Worm (Caenorhabditis elegans) whole organism, L1 larva: Measurements from ENCODE around the gene xbx-5.
A peak's percentile ranks its signal among the peaks of the same experiment; 100 is the strongest.

ENCODE experiments used
- efl-1 ChIP-seq, 4 experiments: fragments of 150-350 bp; optimal IDR thresholded peaks in 3 of 4; peaks in 1 of 4; 1 replicate in 1 of 4; 2 replicates in 3 of 4; lab custom pipeline; 2014; ENCODE audit warnings: missing biosample characterization in 2 of 4, missing genetic modification characterization in 2 of 4, missing genetic modification reagents in 2 of 4
- egl-27 ChIP-seq, 2 experiments: fragments of 150-350 bp in 1 of 2; sonication (generic microtip); optimal IDR thresholded peaks; 3 replicates each; lab custom pipeline; 2017 to 2018; ENCODE audit warnings: missing biosample characterization in 2 of 2, missing genetic modification characterization in 2 of 2, missing genetic modification reagents in 2 of 2
- fos-1 ChIP-seq: fragments of 150-350 bp; optimal IDR thresholded peaks from 2 replicates; lab custom pipeline; 2014; ENCODE audit warnings: missing biosample characterization, missing genetic modification characterization
- lsy-2 ChIP-seq, 2 experiments: fragments of 150-350 bp; optimal IDR thresholded peaks; 2 replicates each; lab custom pipeline; 2014; ENCODE audit warnings: missing biosample characterization in 2 of 2, missing genetic modification characterization in 2 of 2
- nhr-11 ChIP-seq: fragments of 150-350 bp; optimal IDR thresholded peaks from 2 replicates; lab custom pipeline; 2014; ENCODE audit warnings: missing biosample characterization, missing genetic modification characterization
- nhr-12 ChIP-seq: sonication (generic microtip); optimal IDR thresholded peaks from 2 replicates; lab custom pipeline; 2017; ENCODE audit warnings: missing biosample characterization, missing genetic modification characterization
- nhr-28 ChIP-seq: fragments of 150-350 bp; optimal IDR thresholded peaks from 2 replicates; lab custom pipeline; 2014; ENCODE audit warnings: missing biosample characterization, missing genetic modification characterization
- skn-1 ChIP-seq: fragments of 150-350 bp; optimal IDR thresholded peaks from 2 replicates; lab custom pipeline; 2014; ENCODE audit warnings: missing biosample characterization, missing genetic modification characterization
- snpc-4 ChIP-seq: fragments of 150-350 bp; optimal IDR thresholded peaks from 2 replicates; lab custom pipeline; 2014; ENCODE audit warnings: missing biosample characterization, missing genetic modification characterization
- tlp-1 ChIP-seq: fragments of 150-350 bp; optimal IDR thresholded peaks from 2 replicates; lab custom pipeline; 2014; ENCODE audit warnings: missing biosample characterization, missing genetic modification characterization
- unc-130 ChIP-seq: fragments of 150-350 bp; optimal IDR thresholded peaks from 2 replicates; lab custom pipeline; 2017; ENCODE audit warnings: missing biosample characterization, missing genetic modification characterization, inconsistent platforms
- zag-1 ChIP-seq: fragments of 150-350 bp; optimal IDR thresholded peaks from 2 replicates; lab custom pipeline; 2014; ENCODE audit warnings: missing biosample characterization, missing genetic modification characterization
- ztf-4 ChIP-seq: fragments of 150-350 bp; optimal IDR thresholded peaks from 2 replicates; lab custom pipeline; 2014; ENCODE audit warnings: missing biosample characterization, missing genetic modification characterization

DNA sequence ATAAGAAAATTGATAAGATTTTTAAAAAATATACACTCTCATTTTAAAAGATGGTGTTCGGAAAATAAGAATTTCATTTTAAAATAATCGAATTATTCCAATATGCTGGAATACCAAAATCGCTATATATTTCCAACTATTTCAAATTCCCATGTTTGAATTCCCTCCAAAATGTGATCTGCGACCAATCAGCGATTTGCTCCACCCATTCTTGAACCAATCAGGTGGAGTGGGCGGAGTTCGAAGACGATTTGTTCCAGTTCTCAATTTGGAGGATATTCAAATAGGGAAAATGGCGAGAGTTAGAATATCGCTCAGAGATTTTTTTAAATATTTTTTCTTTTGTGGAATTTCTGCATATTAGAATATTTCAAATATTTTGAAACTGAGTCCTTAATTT is 13.4 kb downstream of the xbx-5 start:
- TF ChIP-seq efl-1 (optimal IDR thresholded peaks at IDR 0.05; lab: Kevin White, UChicago) = peak in 1 of 2 experiments; percentile 34
- peak; percentile 71 to 83 for TF ChIP-seq efl-1 (GFP tag; optimal IDR thresholded peaks at IDR 0.05 in 1 of 2; lab: Kevin White, UChicago)
- no peak for TF ChIP-seq fos-1 (tag; lab: Kevin White, UChicago)
- no peak for TF ChIP-seq ztf-4 (tag; lab: Kevin White, UChicago)
- no peak for TF ChIP-seq nhr-11 (tag; lab: Kevin White, UChicago)
- TF ChIP-seq lsy-2 (tag; optimal IDR thresholded peaks at IDR 0.05; lab: Kevin White, UChicago) = no peak
- no peak for TF ChIP-seq skn-1 (tag; lab: Kevin White, UChicago)
- no peak for TF ChIP-seq nhr-28 (tag; lab: Kevin White, UChicago)
- no peak for TF ChIP-seq snpc-4 (tag; lab: Kevin White, UChicago)
- TF ChIP-seq unc-130 = no peak
- no peak for TF ChIP-seq zag-1 (tag; lab: Kevin White, UChicago)
- TF ChIP-seq nhr-12 = no peak
- no peak for TF ChIP-seq tlp-1 (tag; lab: Kevin White, UChicago)
- TF ChIP-seq egl-27 (tag; optimal IDR thresholded peaks at IDR 0.05; lab: Kevin White, UChicago) = no peak
